Fruit fly (Drosophila melanogaster) whole organism, wandering third instar larva: Measurements from ENCODE around the gene CG44006.

ENCODE experiments used
- Abd-B ChIP-seq: fragments of >200 bp; optimal IDR thresholded peaks from 2 replicates; lab custom pipeline; 2017; ENCODE audit warnings: missing biosample characterization, missing genetic modification characterization
- CG9705 ChIP-seq: fragments of 200-800 bp; sonication (Bioruptor generic); optimal IDR thresholded peaks from 2 replicates; lab custom pipeline; 2018; ENCODE audit warnings: missing biosample characterization, mild to moderate bottlenecking, missing genetic modification characterization
- Dfd ChIP-seq: fragments of >200 bp; optimal IDR thresholded peaks from 2 replicates; lab custom pipeline; 2017; ENCODE audit warnings: missing biosample characterization, missing genetic modification characterization
- HLH106 ChIP-seq: fragments of 200-800 bp; optimal IDR thresholded peaks from 3 replicates; lab custom pipeline; 2019; ENCODE audit warnings: missing biosample characterization, mild to moderate bottlenecking, missing genetic modification characterization, moderate library complexity
- Hnf4 ChIP-seq: fragments of 200-800 bp; sonication (Bioruptor generic); optimal IDR thresholded peaks from 2 replicates; lab custom pipeline; 2016; ENCODE audit warnings: missing biosample characterization, mild to moderate bottlenecking, missing genetic modification characterization
- dmrt93B ChIP-seq: fragments of 200-800 bp; sonication (Bioruptor generic); optimal IDR thresholded peaks from 2 replicates; lab custom pipeline; 2018; ENCODE audit warnings: missing biosample characterization, mild to moderate bottlenecking, missing genetic modification characterization
- lola ChIP-seq: fragments of >200 bp; optimal IDR thresholded peaks from 2 replicates; lab custom pipeline; 2017; ENCODE audit warnings: missing biosample characterization, missing genetic modification characterization
- pan ChIP-seq: fragments of >200 bp; optimal IDR thresholded peaks from 2 replicates; lab custom pipeline; 2017
- psq ChIP-seq: fragments of 200-800 bp; sonication (Bioruptor generic); optimal IDR thresholded peaks from 3 replicates; lab custom pipeline; 2017; ENCODE audit warnings: missing biosample characterization, mild to moderate bottlenecking, missing genetic modification characterization, moderate library complexity
- tai ChIP-seq: sonication (Bioruptor generic); optimal IDR thresholded peaks from 2 replicates; lab custom pipeline; 2016; ENCODE audit warnings: missing biosample characterization, missing genetic modification characterization
- usp ChIP-seq: fragments of >200 bp; optimal IDR thresholded peaks from 2 replicates; lab custom pipeline; 2017; ENCODE audit warnings: missing biosample characterization, missing genetic modification characterization

DNA sequence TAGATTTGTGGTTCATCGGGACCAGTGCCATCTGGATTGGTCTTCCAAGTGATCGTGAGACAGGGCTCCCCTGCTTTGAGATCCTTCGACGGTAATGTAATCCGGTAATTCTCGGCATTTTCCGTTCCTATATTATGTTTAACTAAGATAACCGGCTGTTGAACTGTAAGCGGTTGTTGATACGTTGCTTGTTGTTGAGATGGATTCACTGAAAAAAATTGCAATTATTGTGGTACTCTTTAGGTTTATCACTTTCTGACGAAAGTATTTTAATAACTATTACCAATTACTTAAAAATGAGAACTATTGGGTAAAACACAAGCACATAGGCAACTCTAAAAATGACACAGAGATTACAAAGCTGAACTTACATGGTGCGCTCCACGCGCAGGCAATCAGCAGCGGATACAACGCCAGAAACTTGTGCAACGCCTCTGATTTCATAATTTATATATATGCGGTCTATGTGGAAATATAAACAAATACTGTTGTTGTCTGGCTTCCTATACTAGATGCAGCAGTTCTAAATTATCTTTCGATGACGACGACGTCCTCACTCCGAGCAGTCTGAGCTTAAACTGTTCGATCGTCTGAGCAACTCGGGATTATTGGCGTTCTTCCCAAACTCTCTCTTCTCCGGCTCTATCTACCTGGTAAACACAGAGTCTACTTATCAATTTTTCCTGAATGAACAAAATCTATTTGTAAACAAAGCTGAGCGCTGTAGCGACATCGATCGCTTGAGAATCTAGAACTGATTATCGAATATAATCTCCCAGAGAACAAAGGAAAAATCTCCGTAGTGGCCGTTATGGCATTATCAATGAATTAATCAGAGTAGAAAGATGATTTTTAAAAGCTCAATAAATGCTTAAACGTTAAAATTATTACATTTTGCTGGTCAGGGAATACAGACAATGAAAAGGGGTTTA is 17.1 kb upstream of the CG44006 start, which contains the start of gene CG34253:
- TF ChIP-seq dmrt93B: no peak
- no peak for TF ChIP-seq Abd-B
- no peak for TF ChIP-seq pan (lab: Kevin White, UChicago)
- TF ChIP-seq lola (GFP tag; lab: Kevin White, UChicago): no peak
- no peak for TF ChIP-seq tai (GFP tag; lab: Kevin White, UChicago)
- TF ChIP-seq psq (GFP tag; lab: Kevin White, UChicago): no peak
- TF ChIP-seq HLH106 (tag; lab: Kevin White, UChicago): no peak
- no peak for TF ChIP-seq Dfd (GFP tag; lab: Kevin White, UChicago)
- no peak for TF ChIP-seq usp (GFP tag; lab: Kevin White, UChicago)
- no peak for TF ChIP-seq CG9705 (GFP tag; lab: Kevin White, UChicago)
- TF ChIP-seq Hnf4 (GFP tag; lab: Kevin White, UChicago): no peak
